Fruit fly (Drosophila melanogaster) whole organism, embryonic: ENCODE data around the gene foi.

Experiments
- Atf3 ChIP-seq: fragments of 200-800 bp; sonication (Bioruptor generic); optimal IDR thresholded peaks from 3 replicates; lab custom pipeline; 2016; ENCODE audit warnings: missing biosample characterization, missing genetic modification characterization
- B-H1 ChIP-seq: fragments of 200-800 bp; sonication (Bioruptor generic); IDR thresholded peaks from 3 replicates; pipeline ENCODE4 v1.3.6; 2022; ENCODE audit warnings: missing biosample characterization, missing genetic modification characterization
- B-H2 ChIP-seq: fragments of 200-800 bp; sonication (Bioruptor generic); optimal IDR thresholded peaks from 2 replicates; lab custom pipeline; 2018; ENCODE audit warnings: missing biosample characterization, mild to moderate bottlenecking, missing genetic modification characterization
- C15 ChIP-seq: fragments of 200-800 bp; sonication (Bioruptor generic); IDR thresholded peaks from 3 replicates; pipeline ENCODE4 v1.3.6; 2022; ENCODE audit warnings: missing biosample characterization, missing genetic modification characterization
- CG10543 ChIP-seq: fragments of 200-800 bp; sonication (Bioruptor generic); optimal IDR thresholded peaks from 3 replicates; lab custom pipeline; 2017; ENCODE audit warnings: missing biosample characterization, mild to moderate bottlenecking, missing genetic modification characterization, moderate library complexity
- CG11695 ChIP-seq: fragments of 200-800 bp; sonication (Bioruptor generic); IDR thresholded peaks from 3 replicates; pipeline ENCODE4 v1.3.6; 2022; ENCODE audit warnings: missing biosample characterization, missing genetic modification characterization
- CG12236 ChIP-seq: fragments of 200-800 bp; sonication (Bioruptor generic); optimal IDR thresholded peaks from 2 replicates; lab custom pipeline; 2016; ENCODE audit warnings: missing biosample characterization, missing genetic modification characterization
- CG12659 ChIP-seq: fragments of 200-800 bp; sonication (Bioruptor generic); optimal IDR thresholded peaks from 3 replicates; lab custom pipeline; 2017; ENCODE audit warnings: mild to moderate bottlenecking, missing biosample characterization, missing genetic modification reagents, missing genetic modification characterization
- CG15073 ChIP-seq: fragments of 200-800 bp; sonication (Bioruptor generic); optimal IDR thresholded peaks from 2 replicates; lab custom pipeline; 2016; ENCODE audit warnings: missing biosample characterization, missing genetic modification characterization
- CG15479 ChIP-seq: fragments of 200-800 bp; sonication (Bioruptor generic); optimal IDR thresholded peaks from 3 replicates; lab custom pipeline; 2019; ENCODE audit warnings: missing biosample characterization, mild to moderate bottlenecking, missing genetic modification characterization, moderate library complexity
- CG31224 ChIP-seq: fragments of 200-800 bp; sonication (Bioruptor generic); IDR thresholded peaks from 2 replicates; pipeline ENCODE4 v1.3.6; 2022; ENCODE audit warnings: missing biosample characterization, missing genetic modification characterization
- CG33213 ChIP-seq: fragments of 200-800 bp; sonication (Bioruptor generic); optimal IDR thresholded peaks from 3 replicates; lab custom pipeline; 2016; ENCODE audit warnings: missing biosample characterization, missing genetic modification characterization
- CG3407 ChIP-seq: fragments of 200-800 bp; sonication (Bioruptor generic); optimal IDR thresholded peaks from 2 replicates; lab custom pipeline; 2018; ENCODE audit warnings: missing biosample characterization, mild to moderate bottlenecking, missing genetic modification characterization
- CG4707 ChIP-seq: fragments of 200-800 bp; sonication (Bioruptor generic); optimal IDR thresholded peaks from 2 replicates; lab custom pipeline; 2018; ENCODE audit warnings: missing biosample characterization, mild to moderate bottlenecking, missing genetic modification characterization, moderate library complexity
- CG4820 ChIP-seq: fragments of 200-800 bp; sonication (Bioruptor generic); optimal IDR thresholded peaks from 3 replicates; lab custom pipeline; 2016; ENCODE audit warnings: missing biosample characterization, missing genetic modification characterization
- CG7357 ChIP-seq: fragments of 200-800 bp; sonication (Bioruptor generic); IDR thresholded peaks from 3 replicates; pipeline ENCODE4 v1.3.6; 2022; ENCODE audit warnings: missing biosample characterization, missing genetic modification characterization
- CG9215 ChIP-seq: fragments of 200-800 bp; sonication (Bioruptor generic); IDR thresholded peaks from 2 replicates; pipeline ENCODE4 v1.3.6; 2022; ENCODE audit warnings: missing biosample characterization, missing genetic modification characterization
- D ChIP-seq, 2 experiments: fragments of 200-800 bp in 1 of 2; fragments of >200 bp in 1 of 2; sonication (Bioruptor generic) in 1 of 2; optimal IDR thresholded peaks; 2 replicates in 1 of 2; 3 replicates in 1 of 2; lab custom pipeline; 2017; ENCODE audit warnings: mild to moderate bottlenecking in 1 of 2, missing biosample characterization in 1 of 2, missing genetic modification characterization in 1 of 2, missing genetic modification reagents in 1 of 2
- Dip3 ChIP-seq: fragments of 200-800 bp; sonication (Bioruptor generic); optimal IDR thresholded peaks from 3 replicates; lab custom pipeline; 2016; ENCODE audit warnings: missing biosample characterization, missing genetic modification characterization
- Dref ChIP-seq: fragments of 200-800 bp; sonication (Bioruptor generic); IDR thresholded peaks from 2 replicates; pipeline ENCODE4 v1.3.6; 2022; ENCODE audit warnings: missing biosample characterization, missing genetic modification characterization
- Gsc ChIP-seq: fragments of 200-800 bp; sonication (Bioruptor generic); IDR thresholded peaks from 2 replicates; pipeline ENCODE4 v1.3.6; 2022; ENCODE audit warnings: missing biosample characterization, missing genetic modification characterization
- Gug ChIP-seq: fragments of 200-800 bp; sonication (Bioruptor generic); IDR thresholded peaks from 4 replicates; pipeline ENCODE4 v1.3.6; 2022; ENCODE audit warnings: missing biosample characterization, missing genetic modification characterization
- HLH4C ChIP-seq: fragments of 200-800 bp; sonication (Bioruptor generic); IDR thresholded peaks from 3 replicates; pipeline ENCODE4 v1.3.6; 2022; ENCODE audit warnings: missing biosample characterization, missing genetic modification characterization; ENCODE audit not compliant: partially characterized antibody
- Lpt ChIP-seq: fragments of >200 bp; optimal IDR thresholded peaks from 2 replicates; lab custom pipeline; 2018; ENCODE audit warnings: missing biosample characterization, missing genetic modification characterization
- NC2β ChIP-seq: fragments of 200-800 bp; sonication (Bioruptor generic); optimal IDR thresholded peaks from 2 replicates; lab custom pipeline; 2016; ENCODE audit warnings: missing biosample characterization, missing genetic modification characterization
- Rfx ChIP-seq: fragments of 200-800 bp; sonication (Bioruptor generic); IDR thresholded peaks from 2 replicates; pipeline ENCODE4 v1.3.6; 2022; ENCODE audit warnings: missing biosample characterization, missing genetic modification characterization
- Ssrp ChIP-seq: fragments of 200-800 bp; sonication (Bioruptor generic); optimal IDR thresholded peaks from 2 replicates; lab custom pipeline; 2018; ENCODE audit warnings: missing biosample characterization, mild to moderate bottlenecking, missing genetic modification characterization, moderate library complexity
- abd-A ChIP-seq: fragments of 200-800 bp; sonication (Bioruptor generic); optimal IDR thresholded peaks from 3 replicates; lab custom pipeline; 2019; ENCODE audit warnings: missing biosample characterization, mild to moderate bottlenecking, missing genetic modification characterization, moderate library complexity
- bowl ChIP-seq: fragments of 200-800 bp; sonication (Bioruptor generic); IDR thresholded peaks from 2 replicates; pipeline ENCODE4 v1.3.6; 2022; ENCODE audit warnings: missing biosample characterization, missing genetic modification characterization
- br ChIP-seq: fragments of >200 bp; optimal IDR thresholded peaks from 2 replicates; lab custom pipeline; 2017
- cad ChIP-seq: fragments of >200 bp; optimal IDR thresholded peaks from 2 replicates; lab custom pipeline; 2017; ENCODE audit warnings: missing biosample characterization, missing genetic modification characterization
- cato ChIP-seq: fragments of 200-800 bp; sonication (Bioruptor generic); optimal IDR thresholded peaks from 2 replicates; lab custom pipeline; 2016; ENCODE audit warnings: missing biosample characterization, missing genetic modification characterization, borderline replicate concordance
- cwo ChIP-seq: fragments of 200-800 bp; sonication (Bioruptor generic); optimal IDR thresholded peaks from 3 replicates; lab custom pipeline; 2017; ENCODE audit warnings: missing biosample characterization, missing genetic modification characterization, mild to moderate bottlenecking, moderate library complexity, missing genetic modification reagents
- ewg ChIP-seq: fragments of 200-800 bp; sonication (Bioruptor generic); optimal IDR thresholded peaks from 3 replicates; lab custom pipeline; 2017; ENCODE audit warnings: mild to moderate bottlenecking, missing biosample characterization, missing genetic modification reagents, missing genetic modification characterization
- ftz-f1 ChIP-seq: fragments of 200-800 bp; sonication (Bioruptor generic); optimal IDR thresholded peaks from 2 replicates; lab custom pipeline; 2016; ENCODE audit warnings: missing biosample characterization, missing genetic modification characterization
- gfzf ChIP-seq: fragments of 200-800 bp; sonication (Bioruptor generic); optimal IDR thresholded peaks from 2 replicates; lab custom pipeline; 2016; ENCODE audit warnings: missing biosample characterization, mild to moderate bottlenecking, missing genetic modification characterization, moderate library complexity
- her ChIP-seq: fragments of 200-800 bp; sonication (Bioruptor generic); optimal IDR thresholded peaks from 2 replicates; lab custom pipeline; 2016; ENCODE audit warnings: missing biosample characterization, missing genetic modification characterization
- insv ChIP-seq, 2 experiments: fragments of 200-800 bp; sonication (Bioruptor generic); optimal IDR thresholded peaks; 3 replicates each; lab custom pipeline; 2016 to 2018; ENCODE audit warnings: missing biosample characterization in 2 of 2, missing genetic modification characterization in 2 of 2
- odd ChIP-seq: fragments of 200-800 bp; sonication (Bioruptor generic); optimal IDR thresholded peaks from 2 replicates; lab custom pipeline; 2017; ENCODE audit warnings: missing biosample characterization, mild to moderate bottlenecking, missing genetic modification characterization
- pan ChIP-seq, 4 experiments: fragments of >200 bp in 3 of 4; fragments of 200-800 bp in 1 of 4; sonication (Bioruptor generic) in 1 of 4; optimal IDR thresholded peaks in 3 of 4; IDR thresholded peaks in 1 of 4; 2 replicates each; pipeline versions ENCODE4 v1.3.6 to Lab custom; 2017 to 2022; ENCODE audit warnings: missing biosample characterization in 2 of 4, missing genetic modification characterization in 2 of 4, mixed read lengths in 1 of 4
- psq ChIP-seq: fragments of 200-800 bp; sonication (Bioruptor generic); optimal IDR thresholded peaks from 2 replicates; lab custom pipeline; 2017; ENCODE audit warnings: missing biosample characterization, missing genetic modification characterization
- ro ChIP-seq: fragments of 200-800 bp; sonication (Bioruptor generic); IDR thresholded peaks from 2 replicates; pipeline ENCODE4 v1.3.6; 2022; ENCODE audit warnings: missing biosample characterization, missing genetic modification characterization
- run ChIP-seq: fragments of 200-800 bp; sonication (Bioruptor generic); optimal IDR thresholded peaks from 3 replicates; lab custom pipeline; 2018; ENCODE audit warnings: missing biosample characterization, mild to moderate bottlenecking, missing genetic modification characterization
- seq ChIP-seq: fragments of 200-800 bp; sonication (Bioruptor generic); IDR thresholded peaks from 2 replicates; pipeline ENCODE4 v1.3.6; 2022; ENCODE audit warnings: missing biosample characterization, missing genetic modification characterization
- sisA ChIP-seq: fragments of 200-800 bp; sonication (Bioruptor generic); IDR thresholded peaks from 2 replicates; pipeline ENCODE4 v1.3.6; 2022; ENCODE audit warnings: missing biosample characterization, missing genetic modification characterization
- tin ChIP-seq: fragments of 200-800 bp; sonication (Bioruptor generic); optimal IDR thresholded peaks from 3 replicates; lab custom pipeline; 2016; ENCODE audit warnings: missing biosample characterization, missing genetic modification characterization
- tll ChIP-seq, 2 experiments: fragments of 200-800 bp in 1 of 2; fragments of >200 bp in 1 of 2; sonication (Bioruptor generic) in 1 of 2; optimal IDR thresholded peaks; 2 replicates each; lab custom pipeline; 2017 to 2019; ENCODE audit warnings: missing biosample characterization in 2 of 2, missing genetic modification characterization in 2 of 2, mild to moderate bottlenecking in 1 of 2, moderate library complexity in 1 of 2
- twi ChIP-seq: fragments of 200-800 bp; optimal IDR thresholded peaks from 2 replicates; lab custom pipeline; 2019; ENCODE audit warnings: missing biosample characterization, mild to moderate bottlenecking, missing genetic modification characterization, moderate library complexity
- tx ChIP-seq: fragments of 200-800 bp; sonication (Bioruptor generic); optimal IDR thresholded peaks from 2 replicates; lab custom pipeline; 2016; ENCODE audit warnings: missing biosample characterization, missing genetic modification characterization
- wdn ChIP-seq: fragments of 200-800 bp; sonication (Bioruptor generic); IDR thresholded peaks from 2 replicates; pipeline ENCODE4 v1.3.6; 2022; ENCODE audit warnings: missing biosample characterization, missing genetic modification characterization
- wor ChIP-seq: fragments of 200-800 bp; sonication (Bioruptor generic); IDR thresholded peaks from 2 replicates; pipeline ENCODE4 v1.3.6; 2022; ENCODE audit warnings: missing biosample characterization, missing genetic modification characterization

The foi gene

dm6 chr3L:8544710-8545109 is 19.7 kb downstream of the foi start, which contains the start of gene rhea (continued):
- TF ChIP-seq CG10543 (GFP tag; lab: Kevin White, UChicago) (no peak), Gug (no peak), CG7357 (no peak), twi (tag; lab: Kevin White, UChicago) (no peak), HLH4C (GFP tag; lab: Robert Waterston, UW) (peak; percentile 78), wdn (GFP tag; lab: Robert Waterston, UW) (no peak), run (tag; lab: Kevin White, UChicago) (no peak), B-H1 (GFP tag; lab: Robert Waterston, UW) (no peak), Gsc (GFP tag; lab: Robert Waterston, UW) (no peak), insv (GFP tag; optimal IDR thresholded peaks at IDR 0.05; lab: Kevin White, UChicago) (no peak), CG3407 (GFP tag; lab: Kevin White, UChicago) (no peak), Dip3 (GFP tag; lab: Kevin White, UChicago) (no peak), odd (no peak), cato (GFP tag; lab: Kevin White, UChicago) (no peak), D (optimal IDR thresholded peaks at IDR 0.05; lab: Kevin White, UChicago) (no peak), D (GFP tag; optimal IDR thresholded peaks at IDR 0.05; lab: Kevin White, UChicago) (no peak), CG31224 (GFP tag; lab: Robert Waterston, UW) (no peak), C15 (GFP tag; lab: Robert Waterston, UW) (no peak), seq (GFP tag; lab: Robert Waterston, UW) (no peak), Rfx (no peak), CG11695 (no peak), tll (GFP tag; optimal IDR thresholded peaks at IDR 0.05; lab: Kevin White, UChicago) (no peak), CG4820 (peak; percentile 19), psq (no peak), CG12236 (no peak), tin (GFP tag; lab: Kevin White, UChicago) (peak; percentile 53), abd-A (no peak), Atf3 (GFP tag; lab: Kevin White, UChicago) (no peak), pan (optimal IDR thresholded peaks at IDR 0.05; lab: Kevin White, UChicago) (no peak), pan (GFP tag; optimal IDR thresholded peaks at IDR 0.05 in 1 of 2, IDR thresholded peaks at IDR 0.05 in 1 of 2) (no peak), cwo (no peak), CG15479 (no peak), CG15073 (GFP tag; lab: Kevin White, UChicago) (no peak), her (GFP tag; lab: Kevin White, UChicago) (no peak), cad (no peak), Lpt (no peak), wor (GFP tag; lab: Robert Waterston, UW) (no peak), CG9215 (GFP tag; lab: Robert Waterston, UW) (no peak), Ssrp (no peak), B-H2 (GFP tag; lab: Kevin White, UChicago) (peak; percentile 11), ro (GFP tag; lab: Robert Waterston, UW) (no peak), tx (GFP tag; lab: Kevin White, UChicago) (peak; percentile 7), ewg (GFP tag; lab: Kevin White, UChicago) (no peak), Dref (GFP tag; lab: Robert Waterston, UW) (peak; percentile 77), NC2β (no peak), ftz-f1 (GFP tag; lab: Kevin White, UChicago) (no peak), CG12659 (GFP tag; lab: Kevin White, UChicago) (peak; percentile 68), br (lab: Kevin White, UChicago) (no peak), gfzf (GFP tag; lab: Kevin White, UChicago) (peak; percentile 49), sisA (GFP tag; lab: Robert Waterston, UW) (no peak), bowl (GFP tag; lab: Robert Waterston, UW) (no peak), CG33213 (GFP tag; lab: Kevin White, UChicago) (peak; percentile 3), CG4707 (no peak)
- TF ChIP-seq, all 482 proteins: peak for 117
